Fruit fly (Drosophila melanogaster) whole organism: Measurements from ENCODE around the gene sphe.

Experiments used
- CG8478 ChIP-seq: fragments of >200 bp; optimal IDR thresholded peaks from 2 replicates; lab custom pipeline; 2018; ENCODE audit warnings: inconsistent platforms
- Dll ChIP-seq: fragments of >200 bp; optimal IDR thresholded peaks from 2 replicates; lab custom pipeline; 2017
- EcR ChIP-seq, 2 experiments: fragments of >200 bp; optimal IDR thresholded peaks; 2 replicates each; lab custom pipeline; 2017; ENCODE audit warnings: missing biosample characterization in 2 of 2, missing genetic modification characterization in 2 of 2, missing genetic modification reagents in 2 of 2
- pan ChIP-seq: fragments of >200 bp; optimal IDR thresholded peaks from 2 replicates; lab custom pipeline; 2017
- psq ChIP-seq: fragments of >200 bp; optimal IDR thresholded peaks from 2 replicates; lab custom pipeline; 2017
- usp ChIP-seq: fragments of >200 bp; optimal IDR thresholded peaks from 2 replicates; lab custom pipeline; 2017; ENCODE audit warnings: missing biosample characterization, missing genetic modification characterization, mixed read lengths

Gene sphe

DNA sequence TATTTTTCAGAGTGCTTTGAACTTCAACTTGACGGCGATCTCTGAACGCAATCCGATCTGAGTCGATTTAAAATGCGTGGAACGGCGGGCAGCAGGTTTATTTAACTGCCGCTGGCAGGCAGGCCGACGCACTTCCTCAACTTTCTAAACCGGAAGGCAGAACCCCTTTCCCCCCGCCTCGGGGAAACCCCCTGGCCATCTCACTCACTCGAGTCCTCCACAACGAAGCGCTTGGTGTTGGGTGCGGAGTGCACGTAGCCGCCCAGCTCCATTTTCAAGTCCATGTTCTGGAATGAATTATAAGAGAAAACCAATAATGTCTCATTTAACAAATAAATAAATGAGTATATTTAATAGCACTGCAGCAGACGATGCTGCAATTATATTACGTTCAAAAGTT, 31.9 kb downstream of the sphe start:
- TF ChIP-seq CG8478 (lab: Kevin White, UChicago) (no peak), pan (lab: Kevin White, UChicago) (no peak), EcR (GFP tag; optimal IDR thresholded peaks at IDR 0.05; lab: Kevin White, UChicago) (no peak), psq (no peak), Dll (lab: Kevin White, UChicago) (no peak), usp (no peak)

DNA sequence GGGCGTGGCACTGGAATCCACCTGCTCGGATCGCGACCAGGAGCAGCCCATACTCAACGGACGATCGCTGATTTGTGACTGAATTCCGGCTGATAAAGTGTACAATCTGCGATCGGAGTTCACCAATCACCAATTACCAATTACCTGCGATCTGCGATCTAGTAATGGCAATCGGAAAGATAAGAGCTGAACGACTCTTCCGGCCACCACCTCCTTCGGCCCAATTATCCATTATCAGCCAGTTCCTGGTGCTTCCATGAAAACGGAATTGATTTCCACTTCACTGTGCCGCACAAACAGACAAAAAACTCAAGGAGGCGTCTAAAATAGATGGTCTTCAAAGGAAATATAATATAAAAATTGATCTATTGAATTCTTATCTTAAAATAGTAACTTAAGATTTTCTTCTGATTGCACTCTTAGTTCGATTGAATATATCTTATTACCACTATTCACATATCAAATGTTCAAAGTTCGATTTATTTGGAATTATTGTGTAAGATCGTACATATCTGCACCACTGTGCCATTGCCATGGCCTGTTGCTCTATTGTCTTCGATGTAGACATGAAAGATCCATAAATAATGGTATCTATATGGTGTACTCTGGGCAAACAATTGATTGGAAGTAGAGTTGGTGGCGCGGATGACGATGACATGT, 37.2 kb downstream of the sphe start, which contains the start of gene CG15865:
CG15865 (minus strand) TSS at position 51 of the 660 bp plus-strand sequence.
- TF ChIP-seq CG8478 (lab: Kevin White, UChicago) (no peak), Dll (lab: Kevin White, UChicago) (no peak), EcR (GFP tag; optimal IDR thresholded peaks at IDR 0.05; lab: Kevin White, UChicago) (no peak), pan (lab: Kevin White, UChicago) (no peak), usp (no peak), psq (no peak)

DNA sequence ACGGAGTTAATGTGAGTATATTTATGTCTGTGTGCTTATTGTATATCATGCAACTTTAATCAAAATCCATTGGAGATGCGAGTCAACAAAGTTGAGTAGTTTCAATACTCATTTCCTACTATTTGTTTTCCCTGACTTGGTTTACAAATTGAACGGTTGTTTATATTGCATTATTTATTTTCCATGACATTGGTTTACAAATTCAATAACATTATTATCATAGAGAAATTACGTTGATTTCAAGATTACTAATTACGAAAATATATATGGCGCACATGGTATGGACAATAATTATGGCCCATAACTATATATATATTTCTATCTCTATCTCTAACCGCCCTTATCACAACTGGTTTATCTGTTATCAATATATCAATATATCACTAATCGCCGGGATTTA, 41.1 kb downstream of the sphe start:
- TF ChIP-seq EcR (GFP tag; optimal IDR thresholded peaks at IDR 0.05; lab: Kevin White, UChicago) (no peak), usp (no peak), psq (no peak), CG8478 (lab: Kevin White, UChicago) (no peak), Dll (lab: Kevin White, UChicago) (no peak)

DNA sequence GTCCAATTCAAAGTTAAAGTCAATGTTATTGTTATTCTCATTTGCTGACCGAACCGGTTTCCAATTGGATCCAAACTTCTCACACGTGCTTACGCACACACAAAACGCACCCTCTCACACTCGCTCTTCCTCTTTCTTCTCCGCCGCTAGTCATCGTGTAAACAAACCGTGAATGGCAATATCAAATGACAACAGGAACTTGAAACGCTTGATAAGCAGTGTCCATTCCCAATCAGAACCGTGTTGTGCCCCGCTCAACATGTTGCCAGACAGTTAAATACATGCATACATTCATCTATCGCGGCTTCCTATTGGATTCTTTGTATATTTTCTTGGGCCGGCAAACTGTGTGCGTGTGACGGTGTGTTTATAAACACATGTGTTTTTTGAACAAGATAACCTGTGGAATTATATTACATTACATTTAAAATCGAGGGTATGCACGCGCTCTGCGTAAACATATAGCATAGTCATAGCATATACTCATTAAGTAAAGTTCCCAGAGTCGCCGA, 46.0 kb downstream of the sphe start:
- no peak for TF ChIP-seq EcR (GFP tag; optimal IDR thresholded peaks at IDR 0.05; lab: Kevin White, UChicago)
- no peak for TF ChIP-seq usp

DNA sequence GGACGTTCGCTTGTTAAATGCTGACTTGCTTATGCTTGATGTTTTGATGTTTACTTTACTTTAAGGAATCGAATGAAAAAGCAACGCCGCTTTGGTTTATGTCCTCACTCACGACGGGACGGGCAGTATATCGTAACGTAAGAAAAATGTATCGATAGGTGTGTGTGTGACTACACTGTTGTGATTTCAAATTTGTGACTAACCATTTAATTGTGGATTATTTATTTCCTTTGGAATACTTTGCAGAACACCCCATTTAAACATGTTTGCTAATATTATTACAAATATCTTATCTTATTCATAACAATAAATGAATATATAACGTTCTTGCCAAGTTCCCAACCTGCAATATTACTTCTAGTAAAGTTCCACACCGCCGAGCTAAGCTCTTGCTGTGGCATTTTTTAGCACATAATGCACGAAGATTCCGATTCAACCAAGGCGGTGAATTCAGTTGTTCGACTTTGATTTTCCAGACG, 46.8 kb downstream of the sphe start, which contains the start of the genes Nemp and r:
Nemp (minus strand) TSS at position 85 of the 479 bp plus-strand sequence.
r (plus strand) TSS at position 429 of the 479 bp plus-strand sequence.
- no peak for TF ChIP-seq psq
- no peak for TF ChIP-seq pan (lab: Kevin White, UChicago)

DNA sequence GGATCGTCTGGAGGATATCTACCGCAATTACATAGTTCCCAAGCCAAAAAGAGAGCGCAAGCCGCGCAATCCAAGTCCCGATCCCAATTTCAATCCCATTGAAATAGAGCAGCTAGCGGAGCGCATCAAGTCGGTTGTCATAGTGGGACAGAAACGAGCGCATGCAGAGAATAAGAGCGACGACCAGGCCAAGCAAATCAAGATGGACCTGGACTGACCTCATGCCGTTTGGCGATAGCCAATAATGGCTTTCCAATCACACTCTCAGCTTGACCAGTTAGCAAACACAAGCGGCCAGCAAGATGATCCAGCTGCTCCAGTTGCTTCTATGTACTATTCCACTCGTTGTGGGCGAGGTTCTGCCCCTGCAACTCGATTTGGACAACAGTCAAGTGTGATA, 50.1 kb downstream of the sphe start:
- TF ChIP-seq psq: no peak
- TF ChIP-seq CG8478 (lab: Kevin White, UChicago): no peak
- TF ChIP-seq pan (lab: Kevin White, UChicago): no peak
- TF ChIP-seq Dll (lab: Kevin White, UChicago): no peak
- TF ChIP-seq EcR (GFP tag; optimal IDR thresholded peaks at IDR 0.05; lab: Kevin White, UChicago): no peak
- TF ChIP-seq usp: no peak

DNA sequence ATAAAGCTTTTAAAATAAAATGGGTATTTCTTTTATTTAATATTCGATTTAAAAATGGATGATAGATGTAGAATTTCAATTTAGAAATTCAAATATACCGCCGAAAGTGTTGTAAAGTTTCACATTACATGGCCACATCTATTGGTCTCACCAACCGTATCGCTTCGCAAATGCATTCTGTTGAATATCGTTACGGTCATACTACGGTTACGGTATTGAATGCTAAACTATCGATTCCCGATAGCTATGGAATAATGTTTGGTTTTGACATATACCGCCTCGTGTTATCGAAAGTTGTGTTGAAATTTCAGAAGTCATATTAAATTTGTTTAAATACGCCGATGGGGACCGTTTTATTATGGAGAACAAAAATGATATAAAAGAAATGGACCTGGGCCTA, 50.7 kb downstream of the sphe start, which contains the start of the genes CG32573 and CG42512:
CG32573 (plus strand) TSS at position 279 of the 400 bp plus-strand sequence.
CG42512 (plus strand) TSS at position 279 of the 400 bp plus-strand sequence.
- TF ChIP-seq usp: no peak
- no peak for TF ChIP-seq CG8478 (lab: Kevin White, UChicago)
- TF ChIP-seq psq: no peak
- TF ChIP-seq EcR (GFP tag; optimal IDR thresholded peaks at IDR 0.05; lab: Kevin White, UChicago): no peak
- TF ChIP-seq Dll (lab: Kevin White, UChicago): no peak
- TF ChIP-seq pan (lab: Kevin White, UChicago): no peak
